Fruit fly (Drosophila melanogaster): Measurements from ENCODE around the gene Hyls1.

DNA sequence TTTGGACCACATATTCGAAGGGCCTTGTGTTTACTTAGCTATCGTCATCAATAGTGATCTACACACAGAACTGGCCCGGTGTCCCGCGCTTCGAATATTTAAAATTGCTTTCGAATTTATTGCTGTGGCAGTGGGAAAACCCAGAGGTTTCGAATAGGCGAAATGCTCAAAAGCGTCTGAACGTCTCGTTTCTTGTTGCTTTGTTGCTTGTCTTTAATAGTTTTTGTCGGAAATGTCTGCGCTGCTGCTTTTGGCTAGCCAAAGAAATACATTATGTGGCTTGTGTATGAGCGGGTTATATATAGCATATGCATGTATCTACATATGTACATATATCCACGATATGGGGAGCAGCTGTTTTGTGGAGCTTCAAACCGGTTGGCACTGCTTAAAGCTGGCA lies 31.2 kb downstream of the Hyls1 start:
- TF ChIP-seq Crg-1 (GFP tag; optimal IDR thresholded peaks at IDR 0.05): no peak
- no peak for TF ChIP-seq CG11617 (GFP tag; optimal IDR thresholded peaks at IDR 0.05)
- no peak for TF ChIP-seq CG5204 (GFP tag; optimal IDR thresholded peaks at IDR 0.05)
- TF ChIP-seq CG33017 (tag; optimal IDR thresholded peaks at IDR 0.05): no peak
- no peak for TF ChIP-seq CG14711 (tag; optimal IDR thresholded peaks at IDR 0.05)
- no peak for TF ChIP-seq cic (GFP tag; optimal IDR thresholded peaks at IDR 0.05)
- TF ChIP-seq kay (GFP tag; ENCODE audit: borderline replicate concordance): no peak
- TF ChIP-seq Hr96 (GFP tag; optimal IDR thresholded peaks at IDR 0.05): no peak
- TF ChIP-seq bab1 (GFP tag; optimal IDR thresholded peaks at IDR 0.05): no peak
- no peak for TF ChIP-seq CG12768 (GFP tag; optimal IDR thresholded peaks at IDR 0.05)
- TF ChIP-seq CG1620 (GFP tag; optimal IDR thresholded peaks at IDR 0.05): no peak

Data from whole organism, adult.